Worm (Caenorhabditis elegans): ENCODE results near the gene chil-2.

DNA sequence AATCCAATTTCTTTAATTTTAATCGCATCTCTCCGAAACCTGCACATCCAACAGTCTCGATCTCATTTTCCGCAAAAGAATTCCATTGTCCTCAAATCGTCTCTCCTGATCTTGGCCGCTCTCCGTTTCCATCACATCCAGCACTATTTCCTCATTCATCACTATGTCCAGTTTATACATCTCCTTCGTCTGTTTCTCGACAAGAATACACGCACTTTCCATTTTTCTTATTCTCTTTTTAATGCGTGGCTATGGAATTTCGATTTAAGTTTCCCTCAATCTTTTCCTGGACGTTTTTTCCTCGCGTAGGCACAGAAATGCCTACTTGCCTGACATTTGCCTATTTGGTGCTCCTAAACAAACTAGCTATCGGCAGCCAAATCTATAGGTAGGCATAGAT, 5.4 kb upstream of the chil-2 start:
- TF ChIP-seq ama-1 (optimal IDR thresholded peaks at IDR 0.05) = no peak
- TF ChIP-seq unc-62 (GFP tag; optimal IDR thresholded peaks at IDR 0.05) = no peak
- no peak for TF ChIP-seq pha-4 (tag; optimal IDR thresholded peaks at IDR 0.05)
- TF ChIP-seq nhr-77 (tag; optimal IDR thresholded peaks at IDR 0.05) = no peak
- no peak for TF ChIP-seq skn-1 (tag; optimal IDR thresholded peaks at IDR 0.05)
- no peak for TF ChIP-seq elt-3 (tag; optimal IDR thresholded peaks at IDR 0.05)
- no peak for TF ChIP-seq mdl-1 (tag; optimal IDR thresholded peaks at IDR 0.05)
- TF ChIP-seq hmg-11 (tag; optimal IDR thresholded peaks at IDR 0.05) = no peak
- TF ChIP-seq egl-27 (tag; optimal IDR thresholded peaks at IDR 0.05) = no peak
- no peak for TF ChIP-seq nhr-76 (tag; optimal IDR thresholded peaks at IDR 0.05)
- no peak for TF ChIP-seq ZK546.5 (tag; optimal IDR thresholded peaks at IDR 0.05)
- no peak for TF ChIP-seq fkh-10 (GFP tag; optimal IDR thresholded peaks at IDR 0.05)
- no peak for TF ChIP-seq elt-1 (tag; optimal IDR thresholded peaks at IDR 0.05)
- no peak for TF ChIP-seq nhr-28 (tag; optimal IDR thresholded peaks at IDR 0.05)

All from whole organism, L3 larva.